Worm (Caenorhabditis elegans) whole organism, midembryonic: ENCODE data around the gene Y14H12B.1.

ENCODE experiments used
- T22C8.4 ChIP-seq: fragments of 200-800 bp; sonication (Bioruptor generic); IDR thresholded peaks from 2 replicates; pipeline ENCODE4 v1.3.6; 2022; ENCODE audit warnings: missing genetic modification characterization, missing compliant biosample characterization
- cog-1 ChIP-seq: sonication (generic microtip); optimal IDR thresholded peaks from 2 replicates; lab custom pipeline; 2016; ENCODE audit warnings: missing genetic modification characterization, missing compliant biosample characterization
- flt-1 ChIP-seq: fragments of 200-800 bp; sonication (Bioruptor generic); IDR thresholded peaks from 2 replicates; pipeline ENCODE4 v1.3.6; 2022; ENCODE audit warnings: missing genetic modification characterization, missing compliant biosample characterization
- klf-2 ChIP-seq: fragments of 200-800 bp; sonication (Bioruptor generic); conservative IDR thresholded peaks from 2 replicates; pipeline ENCODE4 v1.3.6; 2022; ENCODE audit warnings: missing genetic modification reagents, missing genetic modification characterization, missing compliant biosample characterization
- med-1 ChIP-seq: sonication (generic microtip); optimal IDR thresholded peaks from 2 replicates; lab custom pipeline; 2017; ENCODE audit warnings: missing genetic modification characterization, mild to moderate bottlenecking, missing compliant biosample characterization, antibody characterized with exemption, missing genetic modification reagents; ENCODE audit not compliant: insufficient read depth
- ref-1 ChIP-seq: fragments of 200-800 bp; sonication (Bioruptor generic); conservative IDR thresholded peaks from 2 replicates; pipeline ENCODE4 v1.3.6; 2022; ENCODE audit warnings: missing genetic modification reagents, missing genetic modification characterization, missing compliant biosample characterization
- tab-1 ChIP-seq: fragments of 200-800 bp; sonication (Bioruptor generic); IDR thresholded peaks from 2 replicates; pipeline ENCODE4 v1.3.6; 2022; ENCODE audit warnings: missing genetic modification characterization, missing compliant biosample characterization
- ztf-23 ChIP-seq: fragments of 200-800 bp; sonication (Bioruptor generic); IDR thresholded peaks from 2 replicates; pipeline ENCODE4 v1.3.6; 2022; ENCODE audit warnings: missing genetic modification reagents, missing genetic modification characterization, missing compliant biosample characterization
- ztf-29 ChIP-seq: fragments of 200-800 bp; sonication (Bioruptor generic); IDR thresholded peaks from 2 replicates; pipeline ENCODE4 v1.3.6; 2022; ENCODE audit warnings: missing genetic modification reagents, missing genetic modification characterization, missing compliant biosample characterization

The Y14H12B.1 gene

DNA sequence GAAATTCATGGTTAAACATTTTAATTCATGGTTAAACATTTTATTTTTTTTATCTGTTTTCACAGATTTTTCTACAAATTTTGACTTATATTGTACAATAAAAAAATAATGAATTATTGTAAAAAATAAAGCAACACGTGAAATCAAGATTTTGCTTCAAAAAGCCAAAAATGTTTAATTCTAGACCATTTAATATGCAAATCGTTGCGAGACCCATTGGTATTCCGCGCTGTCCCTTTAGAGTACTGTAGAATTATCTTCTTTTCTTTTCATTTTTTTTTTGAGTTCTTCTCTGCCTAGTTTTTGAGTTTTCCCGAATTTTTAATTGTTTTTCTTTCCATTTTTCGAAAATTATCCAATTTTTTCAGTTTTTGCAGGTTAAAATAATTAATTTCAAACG is at the start of gene Y14H12B.1:
Gene Y14H12B.1 (plus strand): TSS at position 363 of the 400 bp plus-strand sequence.
- TF ChIP-seq ztf-23 (GFP tag; lab: Robert Waterston, UW) (no peak), med-1 (GFP tag; lab: Kevin White, UChicago) (no peak), flt-1 (GFP tag; lab: Robert Waterston, UW) (no peak), ref-1 (GFP tag; lab: Robert Waterston, UW) (no peak), ztf-29 (GFP tag; lab: Robert Waterston, UW) (no peak), tab-1 (GFP tag; lab: Robert Waterston, UW) (no peak), klf-2 (GFP tag; lab: Robert Waterston, UW) (no peak), cog-1 (no peak), T22C8.4 (GFP tag; lab: Robert Waterston, UW) (no peak)

- TF ChIP-seq ref-1 (GFP tag; lab: Robert Waterston, UW) (no peak), cog-1 (no peak), ztf-29 (GFP tag; lab: Robert Waterston, UW) (no peak), ztf-23 (GFP tag; lab: Robert Waterston, UW) (no peak), med-1 (GFP tag; lab: Kevin White, UChicago) (no peak)
These were observed 43.1 kb upstream of the Y14H12B.1 start, which contains the start of gene F53C3.8 for ce11 chrII:3891124-3891523. TSS of gene F53C3.8 (plus strand) at chrII:3891424.

DNA sequence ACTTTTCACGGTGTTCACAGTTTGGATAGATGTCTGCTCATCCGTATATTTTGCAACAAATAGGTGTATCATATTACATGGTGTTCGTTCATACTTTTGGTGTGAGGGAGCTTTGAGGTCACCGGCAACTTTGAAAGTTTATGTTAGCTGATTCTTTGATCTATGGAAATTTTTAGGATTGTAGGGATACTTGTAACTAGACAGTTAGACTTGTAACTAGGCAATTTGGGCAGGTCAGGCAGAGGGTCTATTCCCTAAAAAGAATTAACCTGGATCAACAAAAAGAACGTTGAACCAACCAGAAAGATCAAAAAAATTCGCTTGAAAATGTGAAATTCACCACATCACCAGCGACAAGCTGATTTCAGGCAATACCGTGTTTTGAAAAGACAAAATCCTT is 40.3 kb upstream of the Y14H12B.1 start:
- TF ChIP-seq cog-1 (no peak), tab-1 (GFP tag; lab: Robert Waterston, UW) (no peak), T22C8.4 (GFP tag; lab: Robert Waterston, UW) (no peak), klf-2 (GFP tag; lab: Robert Waterston, UW) (no peak), med-1 (GFP tag; lab: Kevin White, UChicago) (no peak), ztf-29 (GFP tag; lab: Robert Waterston, UW) (no peak), flt-1 (GFP tag; lab: Robert Waterston, UW) (no peak), ztf-23 (GFP tag; lab: Robert Waterston, UW) (no peak), ref-1 (GFP tag; lab: Robert Waterston, UW) (no peak)

DNA sequence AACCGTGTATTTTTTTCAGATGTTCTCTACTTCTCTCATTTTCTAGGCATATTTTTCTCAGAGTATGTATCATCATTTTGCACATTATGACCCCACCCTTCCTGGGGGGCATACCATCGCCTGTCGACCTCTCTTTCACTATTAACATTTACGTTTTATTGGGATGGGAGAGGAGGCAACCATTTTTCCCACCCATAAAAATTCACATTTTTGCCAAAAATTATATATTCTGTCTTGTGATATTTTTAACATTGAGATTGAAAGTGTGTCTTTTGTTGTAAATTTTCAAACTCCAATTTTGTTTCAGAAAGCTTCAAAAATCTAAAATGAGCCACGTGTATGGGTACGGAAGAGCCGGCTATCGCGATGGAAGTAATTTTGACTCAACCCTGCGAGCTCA is 39.5 kb upstream of the Y14H12B.1 start, which contains the start of gene F53C3.7:
Gene F53C3.7 (plus strand): TSS at position 301 of the 400 bp plus-strand sequence.
- no peak for TF ChIP-seq T22C8.4 (GFP tag; lab: Robert Waterston, UW)
- no peak for TF ChIP-seq med-1 (GFP tag; lab: Kevin White, UChicago)
- TF ChIP-seq ztf-29 (GFP tag; lab: Robert Waterston, UW) = no peak
- TF ChIP-seq cog-1 = no peak
- TF ChIP-seq ref-1 (GFP tag; lab: Robert Waterston, UW) = no peak
- TF ChIP-seq klf-2 (GFP tag; lab: Robert Waterston, UW) = no peak
- no peak for TF ChIP-seq tab-1 (GFP tag; lab: Robert Waterston, UW)
- no peak for TF ChIP-seq ztf-23 (GFP tag; lab: Robert Waterston, UW)
- TF ChIP-seq flt-1 (GFP tag; lab: Robert Waterston, UW) = no peak

DNA sequence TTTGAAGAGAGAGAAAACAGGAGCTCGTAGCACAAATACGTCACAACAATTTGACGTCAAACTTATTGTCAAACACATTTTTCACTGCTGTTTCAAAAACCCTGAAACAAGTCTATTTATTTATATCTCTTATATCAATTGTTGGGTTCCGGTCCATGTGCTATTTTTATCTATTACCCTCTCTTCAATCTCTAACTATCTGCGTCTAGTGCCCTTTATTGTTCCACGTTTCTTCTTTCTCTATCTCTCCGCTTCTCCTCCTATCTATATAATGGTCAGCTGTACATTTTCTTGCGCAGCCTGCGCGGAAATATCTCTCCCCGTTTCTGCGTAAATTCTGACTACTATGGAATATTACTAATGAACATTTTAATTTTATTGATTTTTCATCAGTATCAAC is 37.3 kb upstream of the Y14H12B.1 start:
- no peak for TF ChIP-seq tab-1 (GFP tag; lab: Robert Waterston, UW)
- TF ChIP-seq cog-1 = peak; percentile 71

DNA sequence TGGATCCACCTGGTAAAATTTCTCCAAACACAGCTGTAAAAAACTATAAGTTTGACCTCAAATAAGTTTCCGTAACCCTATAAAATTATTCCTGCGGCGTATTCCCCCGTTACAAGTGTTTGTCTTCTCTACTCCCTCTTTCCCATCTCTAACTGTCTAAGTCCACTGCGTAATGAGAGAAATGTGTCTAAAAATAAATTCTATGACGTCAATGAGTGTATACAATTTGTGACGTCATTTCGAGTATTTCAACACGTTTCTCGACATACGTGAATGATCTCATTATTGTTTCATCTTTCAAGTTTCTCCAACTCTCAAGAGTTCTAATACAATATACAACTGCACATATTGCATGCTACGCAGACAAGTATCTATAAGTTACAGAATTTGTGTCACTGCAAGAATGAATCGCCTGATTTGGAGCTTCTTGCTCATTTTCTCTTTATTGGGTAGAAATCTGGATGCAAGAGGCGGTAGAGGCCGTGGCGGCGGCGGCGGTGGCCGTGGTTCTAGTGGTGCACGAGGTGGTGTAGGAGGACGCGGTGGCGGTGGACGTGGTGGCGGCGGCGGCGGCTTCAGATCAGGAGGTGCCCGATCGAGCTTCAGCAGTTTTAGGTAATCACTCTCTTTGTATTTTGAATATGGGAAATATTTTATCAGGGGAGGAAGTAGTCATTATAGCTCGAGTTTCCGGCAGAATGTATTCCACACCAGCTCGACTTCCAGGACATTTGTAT is 36.3 kb upstream of the Y14H12B.1 start, which contains the start of gene F53C3.6:
Gene F53C3.6 (plus strand): TSS at position 385 of the 737 bp plus-strand sequence.
- TF ChIP-seq T22C8.4 (GFP tag; lab: Robert Waterston, UW) = no peak
- TF ChIP-seq med-1 (GFP tag; lab: Kevin White, UChicago) = no peak
- TF ChIP-seq flt-1 (GFP tag; lab: Robert Waterston, UW) = peak; percentile 31; the same call in 1 of the 2 replicates
- no peak for TF ChIP-seq klf-2 (GFP tag; lab: Robert Waterston, UW)
- peak; percentile 32 for TF ChIP-seq cog-1

DNA sequence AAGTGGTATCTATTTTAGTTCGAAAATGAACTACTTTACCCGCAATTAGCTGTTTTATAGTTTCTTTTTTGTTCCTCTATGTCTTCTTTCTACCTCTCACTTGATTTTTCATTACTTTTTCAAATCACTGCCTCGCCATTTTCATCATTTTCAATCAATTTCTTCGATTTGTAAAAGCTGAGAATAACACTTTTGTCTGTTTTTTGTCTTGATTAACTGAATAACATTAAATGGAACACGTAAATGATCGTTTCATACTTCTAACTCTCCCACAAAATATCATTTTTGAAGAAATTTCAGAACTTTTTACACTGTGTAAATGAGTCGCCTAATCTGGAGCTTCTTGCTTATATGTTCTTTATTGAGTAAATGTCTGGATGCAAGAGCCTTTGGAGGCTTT is 33.1 kb upstream of the Y14H12B.1 start, which contains the start of gene F53C3.4:
Gene F53C3.4 (plus strand): TSS at position 301 of the 400 bp plus-strand sequence.
- TF ChIP-seq tab-1 (GFP tag; lab: Robert Waterston, UW) (no peak), T22C8.4 (GFP tag; lab: Robert Waterston, UW) (no peak), flt-1 (GFP tag; lab: Robert Waterston, UW) (no peak), ztf-23 (GFP tag; lab: Robert Waterston, UW) (no peak), ref-1 (GFP tag; lab: Robert Waterston, UW) (no peak)

DNA sequence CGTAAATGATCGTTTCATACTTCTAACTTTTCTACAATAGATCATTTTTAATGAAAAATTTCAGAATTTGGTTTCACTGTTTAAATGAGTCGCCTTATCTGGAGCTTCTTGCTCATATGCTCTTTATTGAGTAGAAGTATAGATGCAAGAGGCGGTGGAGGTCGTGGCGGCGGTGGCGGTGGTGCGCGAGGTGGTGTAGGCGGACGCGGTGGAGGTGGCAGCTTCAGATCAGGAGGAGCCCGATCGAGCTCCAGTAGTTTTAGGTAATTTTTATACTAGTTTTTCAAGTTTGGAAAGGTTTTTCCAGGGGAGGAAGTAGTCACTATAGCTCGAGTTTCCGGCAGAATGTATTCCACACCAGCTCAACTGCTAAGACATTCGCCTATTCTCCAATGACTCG is 31.4 kb upstream of the Y14H12B.1 start, which contains the start of gene F53C3.3:
Gene F53C3.3 (plus strand): TSS at position 59 of the 400 bp plus-strand sequence.
- TF ChIP-seq klf-2 (GFP tag; lab: Robert Waterston, UW) = no peak
- no peak for TF ChIP-seq cog-1

DNA sequence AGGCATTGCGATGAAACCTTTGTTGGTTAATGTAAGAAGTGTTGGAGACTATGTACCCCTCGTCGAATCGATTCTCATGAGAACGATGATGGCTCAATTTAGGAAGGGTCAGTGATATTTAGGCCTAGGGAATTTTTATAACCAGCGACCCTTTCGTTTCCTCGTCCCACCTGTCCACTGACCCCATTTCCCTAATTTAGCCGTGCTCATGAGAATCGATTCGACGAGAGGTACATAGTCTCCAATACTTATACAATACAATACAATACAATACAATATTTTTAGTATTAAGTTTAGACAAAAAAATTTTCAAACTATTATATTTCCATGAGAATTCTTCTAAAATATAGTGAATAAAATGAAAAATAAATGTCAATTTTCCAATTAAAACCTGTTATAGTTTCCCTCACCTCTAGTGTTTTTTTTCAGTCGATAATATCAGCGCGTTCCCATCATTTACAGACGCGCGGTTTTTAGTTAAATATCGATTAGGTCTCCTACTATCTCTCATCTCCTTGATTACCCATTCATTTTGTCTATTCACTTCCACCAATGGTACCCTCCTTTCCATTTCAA is 27.5 kb upstream of the Y14H12B.1 start, which contains the start of the genes F53C3.11 and fbxb-103:
Gene F53C3.11 (minus strand): TSS at position 101 of the 576 bp plus-strand sequence.
Gene fbxb-103 (plus strand): TSS at position 526 of the 576 bp plus-strand sequence.
- no peak for TF ChIP-seq ref-1 (GFP tag; lab: Robert Waterston, UW)
- no peak for TF ChIP-seq T22C8.4 (GFP tag; lab: Robert Waterston, UW)
- no peak for TF ChIP-seq ztf-23 (GFP tag; lab: Robert Waterston, UW)
- TF ChIP-seq ztf-29 (GFP tag; lab: Robert Waterston, UW) = no peak
- TF ChIP-seq klf-2 (GFP tag; lab: Robert Waterston, UW) = no peak
- no peak for TF ChIP-seq tab-1 (GFP tag; lab: Robert Waterston, UW)
- TF ChIP-seq cog-1 = no peak
- no peak for TF ChIP-seq med-1 (GFP tag; lab: Kevin White, UChicago)
- no peak for TF ChIP-seq flt-1 (GFP tag; lab: Robert Waterston, UW)
